Fruit fly (Drosophila melanogaster) S2 (cell line): ENCODE results near the gene stops.

Experiments used
- CG8478 ChIP-seq: fragments of >200 bp; optimal IDR thresholded peaks from 2 replicates; lab custom pipeline; 2018
- CTCF ChIP-seq, 2 experiments: fragments of >200 bp; optimal IDR thresholded peaks; 2 replicates each; lab custom pipeline; 2018

DNA sequence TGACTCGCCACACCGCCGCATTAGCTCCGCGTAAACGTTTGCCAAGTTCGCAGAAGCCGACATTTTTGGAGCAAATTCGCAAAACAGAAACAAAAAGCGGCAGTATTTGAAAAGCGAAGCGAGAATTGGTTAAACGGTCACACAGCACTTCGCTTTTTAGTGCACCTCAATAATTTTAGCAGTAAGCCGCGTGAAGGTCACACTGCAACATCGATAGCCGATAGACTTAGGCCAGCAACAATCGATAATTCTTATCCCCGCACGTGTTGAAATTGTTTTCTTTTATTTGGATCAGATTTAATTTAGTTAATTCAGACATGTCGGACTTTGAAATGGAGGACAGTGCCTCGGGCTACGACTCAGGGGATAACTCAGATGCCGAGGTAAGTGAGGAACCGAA lies 44.3 kb upstream of the stops start, which contains the start of the genes Zwilch and CG1542:
- TF ChIP-seq CTCF (optimal IDR thresholded peaks at IDR 0.05; lab: Kevin White, UChicago) = peak; percentile 29 to 34
- TF ChIP-seq CG8478 (lab: Kevin White, UChicago) = no peak
